Worm (Caenorhabditis elegans): ENCODE results near the gene dcap-1.

Gene dcap-1

DNA sequence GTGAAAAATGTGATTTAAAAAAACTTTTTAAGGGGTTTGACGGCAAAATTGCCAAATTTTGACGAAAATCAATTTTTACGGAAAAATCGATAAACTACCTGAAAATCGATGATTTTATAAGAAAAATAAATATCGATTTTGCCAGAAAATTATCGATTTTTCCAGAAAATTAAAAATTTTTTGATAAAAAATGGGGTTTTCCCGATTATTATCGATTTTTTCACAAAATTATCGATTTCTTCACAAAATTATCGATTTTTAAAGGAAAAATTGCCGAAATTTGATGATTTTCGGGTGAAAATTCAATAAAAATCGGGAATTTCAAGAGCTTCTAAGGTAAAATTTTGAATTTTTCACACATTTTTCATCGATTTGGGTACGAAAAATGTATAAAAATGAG lies 47.9 kb downstream of the dcap-1 start:
- TF ChIP-seq unc-120 (tag; optimal IDR thresholded peaks at IDR 0.05; ENCODE audit: poor library complexity, severe bottlenecking) (no peak), nhr-237 (tag; optimal IDR thresholded peaks at IDR 0.05) (no peak), tbx-8 (GFP tag; optimal IDR thresholded peaks at IDR 0.05) (no peak), nhr-2 (tag; optimal IDR thresholded peaks at IDR 0.05) (no peak), drap-1 (GFP tag; optimal IDR thresholded peaks at IDR 0.05) (no peak), sptf-1 (tag; optimal IDR thresholded peaks at IDR 0.05) (no peak), lin-32 (GFP tag; optimal IDR thresholded peaks at IDR 0.05) (no peak), ztf-11 (tag; optimal IDR thresholded peaks at IDR 0.05) (no peak), ham-2 (GFP tag; optimal IDR thresholded peaks at IDR 0.05) (no peak), ces-1 (GFP tag; optimal IDR thresholded peaks at IDR 0.05) (no peak), lsy-2 (tag; optimal IDR thresholded peaks at IDR 0.05) (no peak), nhr-28 (tag; optimal IDR thresholded peaks at IDR 0.05) (no peak), unc-39 (tag; optimal IDR thresholded peaks at IDR 0.05) (no peak), cnd-1 (tag; optimal IDR thresholded peaks at IDR 0.05) (no peak), mab-5 (tag; optimal IDR thresholded peaks at IDR 0.05) (no peak), mep-1 (tag; optimal IDR thresholded peaks at IDR 0.05) (no peak)

DNA sequence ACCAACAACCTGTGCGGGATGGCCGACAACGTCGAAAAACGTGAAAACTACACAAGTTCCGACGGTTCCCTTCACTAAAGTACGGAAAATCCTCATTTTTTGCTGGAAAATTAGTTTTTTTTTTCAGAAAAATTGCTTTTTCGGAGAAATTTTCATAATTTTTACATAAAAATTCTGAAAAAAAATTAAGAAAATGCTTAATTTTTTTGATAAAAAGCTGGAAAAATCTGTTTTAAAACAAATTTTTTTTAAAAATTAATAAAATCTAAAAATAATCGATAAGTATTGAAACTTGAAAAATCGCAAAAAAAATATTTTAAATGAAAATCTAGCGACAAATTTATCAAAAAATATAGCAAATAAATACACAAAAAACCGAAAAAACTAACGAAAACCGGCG lies 48.8 kb downstream of the dcap-1 start, which contains the start of gene immp-2:
Gene immp-2 (minus strand): TSS at position 101 of the 400 bp plus-strand sequence.
- TF ChIP-seq ceh-39 (tag; optimal IDR thresholded peaks at IDR 0.05) (no peak), M03D4.4 (tag; optimal IDR thresholded peaks at IDR 0.05) (no peak)

All from whole organism, mixed stage, embryonic.